Worm (Caenorhabditis elegans): ENCODE results near the gene pgph-3.

pgph-3 gene

ce11 chrV:5790497-5791280 is 27.0 kb upstream of the pgph-3 start, which contains the start of the genes nhr-142 and F44E7.9 (continued):
- peak; percentile 55 for TF ChIP-seq ZK185.1 (tag; optimal IDR thresholded peaks at IDR 0.05; ENCODE audit: poor library complexity, severe bottlenecking)
- peak; percentile 40 for TF ChIP-seq unc-130 (GFP tag; optimal IDR thresholded peaks at IDR 0.05)
- TF ChIP-seq ztf-26 (tag; optimal IDR thresholded peaks at IDR 0.05) = peak; percentile 47
- peak; percentile 48; the same call in 1 of the 2 replicates for TF ChIP-seq egl-44 (GFP tag; IDR thresholded peaks at IDR 0.05)
- TF ChIP-seq Y53F4B.3 (GFP tag; IDR thresholded peaks at IDR 0.05) = no peak
- TF ChIP-seq D2030.7 (GFP tag; IDR thresholded peaks at IDR 0.05) = peak; percentile 76
- no peak for TF ChIP-seq nhr-90 (tag; optimal IDR thresholded peaks at IDR 0.05)
- no peak for TF ChIP-seq lag-1 (GFP tag; IDR thresholded peaks at IDR 0.05)
- TF ChIP-seq hrde-1 (tag; optimal IDR thresholded peaks at IDR 0.05; ENCODE audit: borderline replicate concordance) = no peak
- no peak for TF ChIP-seq ets-4 (GFP tag; optimal IDR thresholded peaks at IDR 0.05)
- TF ChIP-seq snpc-1.3 (tag; optimal IDR thresholded peaks at IDR 0.05; ENCODE audit: insufficient read depth) = no peak
- TF ChIP-seq repo-1 (tag; optimal IDR thresholded peaks at IDR 0.05) = peak; percentile 57
- no peak for TF ChIP-seq F10E7.11 (tag; optimal IDR thresholded peaks at IDR 0.05)
- no peak for TF ChIP-seq aptf-2 (GFP tag; conservative IDR thresholded peaks at IDR 0.05)
- TF ChIP-seq B0019.2 (GFP tag; conservative IDR thresholded peaks at IDR 0.05) = no peak
- peak; percentile 95 for TF ChIP-seq dox-1 (GFP tag; IDR thresholded peaks at IDR 0.05)
- TF ChIP-seq Y67H2A.10 (GFP tag; conservative IDR thresholded peaks at IDR 0.05) = no peak
- no peak for TF ChIP-seq lsy-27 (tag; optimal IDR thresholded peaks at IDR 0.05; ENCODE audit: borderline replicate concordance, insufficient read depth)
- TF ChIP-seq ztf-25 (GFP tag; IDR thresholded peaks at IDR 0.05) = 0 out of 2 replicates have a peak, but pooled peaks have one; percentile 9
- no peak for TF ChIP-seq ccch-3 (GFP tag; optimal IDR thresholded peaks at IDR 0.05)
- TF ChIP-seq T26A5.8 (tag; optimal IDR thresholded peaks at IDR 0.05) = no peak
- peak; percentile 73 for TF ChIP-seq lsl-1 (GFP tag; optimal IDR thresholded peaks at IDR 0.05)
- TF ChIP-seq F57A8.1 (GFP tag; optimal IDR thresholded peaks at IDR 0.05) = no peak
- no peak for TF ChIP-seq sptf-2 (GFP tag; optimal IDR thresholded peaks at IDR 0.05)
- no peak for TF ChIP-seq pha-4 (tag; optimal IDR thresholded peaks at IDR 0.05)
- TF ChIP-seq ceh-100 (GFP tag; IDR thresholded peaks at IDR 0.05) = peak; percentile 95
- TF ChIP-seq T07F8.4 (tag; optimal IDR thresholded peaks at IDR 0.05) = no peak
- TF ChIP-seq ztf-6 (GFP tag; IDR thresholded peaks at IDR 0.05) = no peak
- TF ChIP-seq let-607 (tag; optimal IDR thresholded peaks at IDR 0.05) = peak in 1 of 2 experiments; percentile 53
- peak; percentile 67; the same call in 1 of the 2 replicates for TF ChIP-seq let-526 (GFP tag; IDR thresholded peaks at IDR 0.05)
- peak; percentile 71 for TF ChIP-seq B0336.3 (GFP tag; IDR thresholded peaks at IDR 0.05)
- no peak for TF ChIP-seq hlh-26 (GFP tag; conservative IDR thresholded peaks at IDR 0.05)
- TF ChIP-seq hmg-1.2 (GFP tag; IDR thresholded peaks at IDR 0.05) = peak; percentile 58
- no peak for TF ChIP-seq Y79H2A.3 (GFP tag; conservative IDR thresholded peaks at IDR 0.05)
- TF ChIP-seq aptf-3 (GFP tag; IDR thresholded peaks at IDR 0.05) = no peak
- peak; percentile 86 for TF ChIP-seq attf-5 (GFP tag; optimal IDR thresholded peaks at IDR 0.05)
- TF ChIP-seq chd-7 (tag; optimal IDR thresholded peaks at IDR 0.05) = peak; percentile 22
- peak; percentile 42 for TF ChIP-seq F49E8.2 (tag; optimal IDR thresholded peaks at IDR 0.05; ENCODE audit: insufficient read depth)
- TF ChIP-seq F55B11.4 (tag; optimal IDR thresholded peaks at IDR 0.05; ENCODE audit: borderline replicate concordance, insufficient read depth) = no peak
- no peak for TF ChIP-seq mel-28 (tag; optimal IDR thresholded peaks at IDR 0.05; ENCODE audit: borderline replicate concordance)
- no peak for TF ChIP-seq fkh-3 (tag; optimal IDR thresholded peaks at IDR 0.05)
- TF ChIP-seq lin-54 (GFP tag; optimal IDR thresholded peaks at IDR 0.05) = peak; percentile 84
- TF ChIP-seq lin-35 (GFP tag; optimal IDR thresholded peaks at IDR 0.05) = peak in 2 of 3 experiments; percentile 54 to 72
- peak; percentile 47 for TF ChIP-seq F22D6.2 (tag; optimal IDR thresholded peaks at IDR 0.05)
- TF ChIP-seq gei-17 (GFP tag; optimal IDR thresholded peaks at IDR 0.05) = no peak
- TF ChIP-seq zfh-2 (GFP tag; conservative IDR thresholded peaks at IDR 0.05) = no peak
